Fruit fly (Drosophila melanogaster): ENCODE results near the gene CG9123.

Gene CG9123

DNA sequence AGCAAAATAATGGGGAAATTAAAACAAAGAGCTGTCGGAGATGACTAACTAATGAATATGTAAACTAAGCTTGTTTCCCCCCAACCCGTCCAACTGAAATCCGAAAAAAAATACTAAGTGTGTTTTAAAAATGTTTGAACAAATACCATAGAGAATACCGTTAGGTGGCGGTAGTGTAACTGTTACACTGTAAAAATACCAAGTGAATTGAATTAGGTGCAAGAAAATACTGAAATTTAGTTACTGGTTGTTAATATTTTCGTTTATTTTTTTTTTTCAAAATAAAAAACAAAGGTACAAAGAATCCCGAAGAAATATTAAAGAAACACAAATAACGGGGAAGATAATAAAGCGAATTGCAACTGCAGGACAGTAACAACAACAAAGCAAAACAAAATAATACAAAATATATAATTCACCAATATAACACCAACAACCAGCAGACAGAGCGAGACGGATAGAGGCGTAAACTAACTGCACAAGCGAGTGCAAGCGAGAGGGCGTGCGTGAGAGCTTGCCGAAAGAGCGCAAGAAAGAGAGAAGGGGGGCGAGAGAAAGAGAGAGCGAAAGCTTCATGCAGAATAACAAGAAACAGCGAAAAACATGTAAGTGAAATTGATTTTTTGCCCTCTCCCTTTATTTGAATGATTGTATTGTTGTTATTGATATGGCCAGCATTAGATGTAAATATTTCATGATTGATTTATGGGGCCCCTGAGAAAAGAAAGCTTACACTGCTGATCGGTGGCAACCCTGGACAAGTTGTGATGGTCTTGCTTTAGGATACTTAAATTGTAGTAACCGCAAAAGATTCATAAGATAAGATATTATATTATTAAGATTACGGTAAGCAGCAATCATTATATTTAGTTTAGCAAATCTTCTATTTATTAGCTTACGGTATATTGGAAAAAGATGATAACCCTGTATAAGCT lies 35.7 kb downstream of the CG9123 start:
- TF ChIP-seq dsx (GFP tag; optimal IDR thresholded peaks at IDR 0.05; ENCODE audit: poor library complexity, severe bottlenecking) (peak; percentile 63), CG6163 (GFP tag; IDR thresholded peaks at IDR 0.05) (peak; percentile 33; the same call in 1 of the 3 replicates), CG6854 (GFP tag; optimal IDR thresholded peaks at IDR 0.05) (peak; percentile 47), CG4318 (GFP tag; optimal IDR thresholded peaks at IDR 0.05) (no peak), CG6808 (GFP tag; optimal IDR thresholded peaks at IDR 0.05) (no peak), Blimp-1 (GFP tag; optimal IDR thresholded peaks at IDR 0.05) (no peak), CG11762 (GFP tag; optimal IDR thresholded peaks at IDR 0.05; ENCODE audit: insufficient read depth) (no peak), cyc (GFP tag; optimal IDR thresholded peaks at IDR 0.05) (no peak), CG8119 (GFP tag; IDR thresholded peaks at IDR 0.05) (0 out of 3 replicates have a peak, but pooled peaks have one; percentile 26), pdm3 (GFP tag; optimal IDR thresholded peaks at IDR 0.05) (no peak), Sox15 (GFP tag; optimal IDR thresholded peaks at IDR 0.05) (no peak), CG31627 (GFP tag; optimal IDR thresholded peaks at IDR 0.05) (no peak), Hr4 (GFP tag; optimal IDR thresholded peaks at IDR 0.05) (peak; percentile 5), ss (GFP tag; optimal IDR thresholded peaks at IDR 0.05) (peak in 1 of 2 experiments; percentile 51), CG15336 (GFP tag; IDR thresholded peaks at IDR 0.05) (peak; percentile 24; the same call in 1 of the 2 replicates), CG6276 (GFP tag; optimal IDR thresholded peaks at IDR 0.05) (peak; percentile 41), vri (GFP tag; optimal IDR thresholded peaks at IDR 0.05) (peak; percentile 74), CG10669 (GFP tag; optimal IDR thresholded peaks at IDR 0.05) (peak; percentile 2), Eip78C (GFP tag) (peak; percentile 64), eg (GFP tag; IDR thresholded peaks at IDR 0.05) (no peak), Sox102F (GFP tag; optimal IDR thresholded peaks at IDR 0.05) (peak; percentile 42), topi (GFP tag; optimal IDR thresholded peaks at IDR 0.05) (no peak), Met (GFP tag; optimal IDR thresholded peaks at IDR 0.05) (peak; percentile 28), svp (GFP tag) (peak; percentile 84), lz (GFP tag; optimal IDR thresholded peaks at IDR 0.05) (no peak), esn (GFP tag; optimal IDR thresholded peaks at IDR 0.05) (peak; percentile 27), Hr39 (GFP tag; optimal IDR thresholded peaks at IDR 0.05) (peak; percentile 13), CG8319 (GFP tag; optimal IDR thresholded peaks at IDR 0.05) (no peak), CG6792 (GFP tag; optimal IDR thresholded peaks at IDR 0.05) (peak; percentile 3), CG32006 (GFP tag; optimal IDR thresholded peaks at IDR 0.05) (no peak), Gug (GFP tag; IDR thresholded peaks at IDR 0.05) (no peak), CG16779 (tag; optimal IDR thresholded peaks at IDR 0.05) (peak; percentile 18), Eip93F (GFP tag; optimal IDR thresholded peaks at IDR 0.05) (peak; percentile 75), CG7368 (GFP tag; optimal IDR thresholded peaks at IDR 0.05) (no peak), Smox (GFP tag; optimal IDR thresholded peaks at IDR 0.05) (peak; percentile 5), net (GFP tag; optimal IDR thresholded peaks at IDR 0.05) (peak; percentile 32), CG3919 (GFP tag; optimal IDR thresholded peaks at IDR 0.05) (peak; percentile 26), fd85E (GFP tag; optimal IDR thresholded peaks at IDR 0.05) (no peak), fkh (GFP tag; optimal IDR thresholded peaks at IDR 0.05) (peak; percentile 29), Ets21C (GFP tag; optimal IDR thresholded peaks at IDR 0.05) (peak; percentile 4), Ets96B (tag; optimal IDR thresholded peaks at IDR 0.05) (no peak), Sox14 (GFP tag; optimal IDR thresholded peaks at IDR 0.05) (peak; percentile 68), CG1621 (tag; optimal IDR thresholded peaks at IDR 0.05) (no peak), CG34406 (GFP tag; optimal IDR thresholded peaks at IDR 0.05) (no peak), salr (GFP tag; optimal IDR thresholded peaks at IDR 0.05) (no peak), CG11902 (GFP tag; optimal IDR thresholded peaks at IDR 0.05) (no peak), acj6 (GFP tag; optimal IDR thresholded peaks at IDR 0.05) (no peak), Lpt (GFP tag; optimal IDR thresholded peaks at IDR 0.05) (no peak)

Measured in whole organism, prepupa.